Fruit fly (Drosophila melanogaster): ENCODE data around the gene Zip102B.

Gene Zip102B

dm6 chr4:276325-276724 lies 37.6 kb downstream of the Zip102B start, which contains the start of gene NfI (continued):
- no peak for TF ChIP-seq CG18011 (GFP tag; optimal IDR thresholded peaks at IDR 0.05)

dm6 chr4:274704-275103 lies 39.2 kb downstream of the Zip102B start:
- TF ChIP-seq CG10431 (GFP tag; optimal IDR thresholded peaks at IDR 0.05): no peak
- TF ChIP-seq CG9437 (GFP tag; optimal IDR thresholded peaks at IDR 0.05): peak; percentile 45
- TF ChIP-seq CG15011 (GFP tag; optimal IDR thresholded peaks at IDR 0.05): no peak
- peak; percentile 16 for TF ChIP-seq sens (GFP tag)
- TF ChIP-seq CG13894 (tag; optimal IDR thresholded peaks at IDR 0.05): peak; percentile 52
- TF ChIP-seq CG11456 (GFP tag; IDR thresholded peaks at IDR 0.05): no peak
- no peak for TF ChIP-seq BEAF-32 (GFP tag; optimal IDR thresholded peaks at IDR 0.05)
- TF ChIP-seq CG2199 (GFP tag; IDR thresholded peaks at IDR 0.05): peak; percentile 88; the same call in 2 of the 3 replicates
- TF ChIP-seq CTCF (GFP tag; optimal IDR thresholded peaks at IDR 0.05): peak; percentile 73
- TF ChIP-seq zf30C (GFP tag; optimal IDR thresholded peaks at IDR 0.05): no peak
- no peak for TF ChIP-seq Neu2 (GFP tag; optimal IDR thresholded peaks at IDR 0.05; ENCODE audit: borderline replicate concordance)
- TF ChIP-seq CG30020 (tag; optimal IDR thresholded peaks at IDR 0.05): peak; percentile 8

DNA sequence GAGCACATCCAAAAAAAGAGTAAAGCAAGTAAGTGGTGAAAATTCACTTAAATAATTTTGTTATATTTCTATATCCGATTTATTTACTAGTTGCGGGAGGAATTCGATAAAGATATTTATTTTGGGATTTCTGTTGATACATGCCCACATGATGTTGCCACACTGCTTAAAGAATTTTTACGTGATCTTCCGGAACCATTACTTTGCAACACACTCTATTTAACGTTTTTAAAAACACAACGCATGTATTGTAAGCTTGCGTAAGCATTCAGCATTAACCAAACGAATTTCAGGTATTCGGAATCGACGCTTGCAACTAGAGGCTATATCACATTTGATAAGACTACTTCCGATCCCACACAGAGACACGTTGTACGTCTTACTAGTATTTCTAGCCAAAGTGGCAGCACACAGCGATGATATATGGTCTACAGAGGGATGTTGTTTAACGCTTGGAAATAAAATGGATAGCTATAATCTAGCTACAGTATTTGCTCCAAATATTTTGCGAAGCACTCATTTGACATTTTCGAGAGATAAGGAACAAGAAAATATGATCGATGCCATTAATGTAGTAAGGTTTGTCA lies 52.3 kb downstream of the Zip102B start:
- TF ChIP-seq Dip3 (GFP tag; optimal IDR thresholded peaks at IDR 0.05) (no peak), zen (tag; optimal IDR thresholded peaks at IDR 0.05) (no peak), nom (GFP tag; optimal IDR thresholded peaks at IDR 0.05) (no peak), sug (tag; optimal IDR thresholded peaks at IDR 0.05) (peak; percentile 60), pnt (GFP tag; optimal IDR thresholded peaks at IDR 0.05) (no peak), fd64A (GFP tag; optimal IDR thresholded peaks at IDR 0.05) (no peak), CG8290 (GFP tag; optimal IDR thresholded peaks at IDR 0.05) (peak; percentile 62), CG8290 (tag; optimal IDR thresholded peaks at IDR 0.05) (peak; percentile 24 to 30), Sry-δ (GFP tag; optimal IDR thresholded peaks at IDR 0.05) (peak; percentile 15), Chrac-16 (GFP tag; optimal IDR thresholded peaks at IDR 0.05) (no peak), CG12942 (GFP tag; optimal IDR thresholded peaks at IDR 0.05) (no peak), CG9437 (GFP tag; optimal IDR thresholded peaks at IDR 0.05) (no peak), hbn (GFP tag; IDR thresholded peaks at IDR 0.05; ENCODE audit: partially characterized antibody) (no peak), stwl (tag; optimal IDR thresholded peaks at IDR 0.05) (peak; percentile 51), Ets65A (GFP tag) (peak; percentile 89), pros (GFP tag; optimal IDR thresholded peaks at IDR 0.05) (no peak), NfI (GFP tag; optimal IDR thresholded peaks at IDR 0.05) (no peak), Sry-β (GFP tag; optimal IDR thresholded peaks at IDR 0.05) (peak; percentile 66), CG30020 (tag; optimal IDR thresholded peaks at IDR 0.05) (peak; percentile 71), CG11723 (GFP tag; optimal IDR thresholded peaks at IDR 0.05) (peak; percentile 2), CG2199 (GFP tag; IDR thresholded peaks at IDR 0.05) (peak; percentile 92; the same call in 2 of the 3 replicates), CG11093 (GFP tag; IDR thresholded peaks at IDR 0.05) (no peak)

Data from whole organism, embryonic.